Fruit fly (Drosophila melanogaster): ENCODE results near the gene CG34404.

CG34404 gene

dm6 chr3R:15410689-15411587 lies 43.5 kb upstream of the CG34404 start:
- TF ChIP-seq ewg (GFP tag; optimal IDR thresholded peaks at IDR 0.05) = peak; percentile 6
- peak; percentile 73 for TF ChIP-seq crol (GFP tag; IDR thresholded peaks at IDR 0.05)
- no peak for TF ChIP-seq pfk (GFP tag; optimal IDR thresholded peaks at IDR 0.05)
- 0 out of 4 replicates have a peak, but pooled peaks have one; percentile 27 for TF ChIP-seq chinmo (GFP tag; IDR thresholded peaks at IDR 0.05; ENCODE audit: partially characterized antibody)
- TF ChIP-seq org-1 (GFP tag; optimal IDR thresholded peaks at IDR 0.05) = no peak
- TF ChIP-seq CG15073 (GFP tag; optimal IDR thresholded peaks at IDR 0.05) = no peak
- TF ChIP-seq ci (GFP tag; IDR thresholded peaks at IDR 0.05) = 0 out of 3 replicates have a peak, but pooled peaks have one; percentile 11
- peak; percentile 10 for TF ChIP-seq sens (GFP tag)
- TF ChIP-seq zfh1 (GFP tag; IDR thresholded peaks at IDR 0.05) = 0 out of 3 replicates have a peak, but pooled peaks have one; percentile 4
- peak; percentile 71 for TF ChIP-seq Hey (tag; optimal IDR thresholded peaks at IDR 0.05)
- TF ChIP-seq CG5180 (GFP tag; optimal IDR thresholded peaks at IDR 0.05) = no peak
- TF ChIP-seq Ets65A (GFP tag) = peak; percentile 19
- no peak for TF ChIP-seq dm (GFP tag; optimal IDR thresholded peaks at IDR 0.05)
- no peak for TF ChIP-seq CG11093 (GFP tag; IDR thresholded peaks at IDR 0.05)
- TF ChIP-seq CG6791 (GFP tag; IDR thresholded peaks at IDR 0.05; ENCODE audit: partially characterized antibody) = 0 out of 3 replicates have a peak, but pooled peaks have one; percentile 13
- TF ChIP-seq Med (GFP tag) = peak; percentile 50
- peak; percentile 40; the same call in 1 of the 2 replicates for TF ChIP-seq vvl (GFP tag; IDR thresholded peaks at IDR 0.05)
- peak; percentile 4 for TF ChIP-seq nerfin-1 (tag; optimal IDR thresholded peaks at IDR 0.05)
- peak; percentile 48; the same call in 1 of the 2 replicates for TF ChIP-seq Drgx (GFP tag; IDR thresholded peaks at IDR 0.05)

dm6 chr3R:15409772-15410688 lies 42.6 kb upstream of the CG34404 start:
- TF ChIP-seq Eip74EF (GFP tag; optimal IDR thresholded peaks at IDR 0.05) (peak in 1 of 2 experiments; percentile 42), Meics (GFP tag; optimal IDR thresholded peaks at IDR 0.05) (peak; percentile 14), CG8944 (GFP tag; optimal IDR thresholded peaks at IDR 0.05) (no peak), HLHmδ (GFP tag; optimal IDR thresholded peaks at IDR 0.05) (no peak), Optix (GFP tag; IDR thresholded peaks at IDR 0.05) (peak; percentile 38; the same call in 1 of the 3 replicates), cg (GFP tag; optimal IDR thresholded peaks at IDR 0.05) (peak; percentile 75), chinmo (GFP tag; IDR thresholded peaks at IDR 0.05; ENCODE audit: partially characterized antibody) (0 out of 4 replicates have a peak, but pooled peaks have one; percentile 46), Gsc (GFP tag; IDR thresholded peaks at IDR 0.05) (no peak), sens-2 (GFP tag; IDR thresholded peaks at IDR 0.05) (no peak), Hr51 (GFP tag; optimal IDR thresholded peaks at IDR 0.05) (peak in 1 of 2 experiments; percentile 1), CG32532 (GFP tag; IDR thresholded peaks at IDR 0.05) (no peak), Rx (GFP tag; IDR thresholded peaks at IDR 0.05) (no peak), tio (GFP tag; optimal IDR thresholded peaks at IDR 0.05) (no peak), CG30020 (tag; optimal IDR thresholded peaks at IDR 0.05) (no peak), CG13775 (GFP tag; optimal IDR thresholded peaks at IDR 0.05) (peak; percentile 20), row (GFP tag; IDR thresholded peaks at IDR 0.05) (peak; percentile 53; the same call in 2 of the 3 replicates), TFAM (GFP tag; optimal IDR thresholded peaks at IDR 0.05) (no peak), CG31224 (GFP tag; IDR thresholded peaks at IDR 0.05) (no peak), Hey (tag; optimal IDR thresholded peaks at IDR 0.05) (no peak), CG14710 (tag; optimal IDR thresholded peaks at IDR 0.05) (no peak), tgo (GFP tag; IDR thresholded peaks at IDR 0.05) (no peak), Dref (GFP tag; IDR thresholded peaks at IDR 0.05) (no peak), salm (tag; optimal IDR thresholded peaks at IDR 0.05) (no peak), Sry-β (GFP tag; optimal IDR thresholded peaks at IDR 0.05) (no peak), CG12659 (GFP tag; optimal IDR thresholded peaks at IDR 0.05) (peak; percentile 6), CG6654 (GFP tag; optimal IDR thresholded peaks at IDR 0.05) (no peak), lilli (GFP tag; optimal IDR thresholded peaks at IDR 0.05) (no peak), Gug (GFP tag; IDR thresholded peaks at IDR 0.05) (0 out of 4 replicates have a peak, but pooled peaks have one; percentile 3)
